Fruit fly (Drosophila melanogaster) whole organism, embryonic: Measurements from ENCODE around the gene prd1.

Source experiments
- Abd-B ChIP-seq: fragments of 200-800 bp; sonication (Bioruptor generic); optimal IDR thresholded peaks from 2 replicates; lab custom pipeline; 2018; ENCODE audit warnings: missing biosample characterization, mild to moderate bottlenecking, missing genetic modification characterization, moderate library complexity
- Asciz ChIP-seq: fragments of 200-800 bp; sonication (Bioruptor generic); optimal IDR thresholded peaks from 2 replicates; lab custom pipeline; 2017; ENCODE audit warnings: missing biosample characterization, mild to moderate bottlenecking, missing genetic modification characterization, missing genetic modification reagents
- B-H1 ChIP-seq: fragments of 200-800 bp; sonication (Bioruptor generic); IDR thresholded peaks from 3 replicates; pipeline ENCODE4 v1.3.6; 2022; ENCODE audit warnings: missing biosample characterization, missing genetic modification characterization
- CG10321 ChIP-seq: fragments of 200-800 bp; sonication (Bioruptor generic); IDR thresholded peaks from 2 replicates; pipeline ENCODE4 v1.3.6; 2022; ENCODE audit warnings: missing biosample characterization, missing genetic modification characterization
- CG10654 ChIP-seq: fragments of 200-800 bp; sonication (Bioruptor generic); optimal IDR thresholded peaks from 2 replicates; lab custom pipeline; 2016; ENCODE audit warnings: missing biosample characterization, missing genetic modification characterization
- CG12744 ChIP-seq: fragments of 200-800 bp; sonication (Bioruptor generic); optimal IDR thresholded peaks from 2 replicates; lab custom pipeline; 2016; ENCODE audit warnings: missing biosample characterization, missing genetic modification characterization
- CG13775 ChIP-seq: fragments of 200-800 bp; sonication (Bioruptor generic); optimal IDR thresholded peaks from 3 replicates; lab custom pipeline; 2017; ENCODE audit warnings: missing biosample characterization, mild to moderate bottlenecking, missing genetic modification characterization
- CG17328 ChIP-seq: fragments of 200-800 bp; sonication (Bioruptor generic); IDR thresholded peaks from 2 replicates; pipeline ENCODE4 v1.3.6; 2022; ENCODE audit warnings: missing biosample characterization, missing genetic modification characterization
- CG17361 ChIP-seq: fragments of 200-800 bp; sonication (Bioruptor generic); IDR thresholded peaks from 3 replicates; pipeline ENCODE4 v1.3.6; 2022; ENCODE audit warnings: missing biosample characterization, missing genetic modification characterization
- CG17612 ChIP-seq: fragments of 200-800 bp; sonication (Bioruptor generic); IDR thresholded peaks from 2 replicates; pipeline ENCODE4 v1.3.6; 2022; ENCODE audit warnings: missing biosample characterization, missing genetic modification characterization
- CG30403 ChIP-seq: fragments of 200-800 bp; sonication (Bioruptor generic); optimal IDR thresholded peaks from 3 replicates; lab custom pipeline; 2016; ENCODE audit warnings: missing biosample characterization, missing genetic modification characterization
- CG3065 ChIP-seq: fragments of 200-800 bp; sonication (Bioruptor generic); optimal IDR thresholded peaks from 2 replicates; lab custom pipeline; 2016; ENCODE audit warnings: missing biosample characterization, missing genetic modification characterization
- CG33213 ChIP-seq: fragments of 200-800 bp; sonication (Bioruptor generic); optimal IDR thresholded peaks from 3 replicates; lab custom pipeline; 2016; ENCODE audit warnings: missing biosample characterization, missing genetic modification characterization
- CG42726 ChIP-seq: fragments of 200-800 bp; sonication (Bioruptor generic); IDR thresholded peaks from 2 replicates; pipeline ENCODE4 v1.3.6; 2022; ENCODE audit warnings: missing biosample characterization, missing genetic modification characterization; ENCODE audit not compliant: partially characterized antibody
- CG4360 ChIP-seq: fragments of 200-800 bp; sonication (Bioruptor generic); IDR thresholded peaks from 2 replicates; pipeline ENCODE4 v1.3.6; 2022; ENCODE audit warnings: missing biosample characterization, missing genetic modification characterization
- CG4820 ChIP-seq: fragments of 200-800 bp; sonication (Bioruptor generic); optimal IDR thresholded peaks from 3 replicates; lab custom pipeline; 2016; ENCODE audit warnings: missing biosample characterization, missing genetic modification characterization
- CG6689 ChIP-seq: fragments of 200-800 bp; sonication (Bioruptor generic); IDR thresholded peaks from 2 replicates; pipeline ENCODE4 v1.3.6; 2022; ENCODE audit warnings: missing biosample characterization, missing genetic modification characterization
- CG6765 ChIP-seq: fragments of 200-800 bp; sonication (Bioruptor generic); optimal IDR thresholded peaks from 3 replicates; lab custom pipeline; 2017; ENCODE audit warnings: missing biosample characterization, mild to moderate bottlenecking, missing genetic modification characterization
- CG8281 ChIP-seq: fragments of 200-800 bp; sonication (Bioruptor generic); optimal IDR thresholded peaks from 2 replicates; lab custom pipeline; 2018; ENCODE audit warnings: missing biosample characterization, mild to moderate bottlenecking, missing genetic modification characterization, moderate library complexity
- CG8290 ChIP-seq, 3 experiments: fragments of 200-800 bp; sonication (Bioruptor generic); optimal IDR thresholded peaks; 2 replicates each; lab custom pipeline; 2016 to 2019; ENCODE audit warnings: missing biosample characterization in 3 of 3, missing genetic modification characterization in 3 of 3, mild to moderate bottlenecking in 2 of 3, moderate library complexity in 1 of 3
- CG8944 ChIP-seq: fragments of 200-800 bp; sonication (Bioruptor generic); optimal IDR thresholded peaks from 3 replicates; lab custom pipeline; 2016; ENCODE audit warnings: missing biosample characterization, missing genetic modification characterization
- CG9797 ChIP-seq: fragments of 200-800 bp; sonication (Bioruptor generic); optimal IDR thresholded peaks from 3 replicates; lab custom pipeline; 2018; ENCODE audit warnings: missing biosample characterization, mild to moderate bottlenecking, missing genetic modification characterization
- E2f1 ChIP-seq: fragments of 200-800 bp; sonication (Bioruptor generic); IDR thresholded peaks from 2 replicates; pipeline ENCODE4 v1.3.6; 2022; ENCODE audit warnings: missing biosample characterization, missing genetic modification characterization
- Fer3 ChIP-seq: fragments of 200-800 bp; sonication (Bioruptor generic); optimal IDR thresholded peaks from 2 replicates; lab custom pipeline; 2018; ENCODE audit warnings: missing biosample characterization, mild to moderate bottlenecking, missing genetic modification characterization, moderate library complexity
- GATAe ChIP-seq: fragments of 200-800 bp; sonication (Bioruptor generic); conservative IDR thresholded peaks from 2 replicates; pipeline ENCODE4 v1.3.6; 2022; ENCODE audit warnings: missing biosample characterization, missing genetic modification characterization
- Gsc ChIP-seq: fragments of 200-800 bp; sonication (Bioruptor generic); IDR thresholded peaks from 2 replicates; pipeline ENCODE4 v1.3.6; 2022; ENCODE audit warnings: missing biosample characterization, missing genetic modification characterization
- HLH54F ChIP-seq: fragments of 200-800 bp; sonication (Bioruptor generic); optimal IDR thresholded peaks from 3 replicates; lab custom pipeline; 2016; ENCODE audit warnings: missing biosample characterization, missing genetic modification characterization
- Myb ChIP-seq: fragments of 200-800 bp; sonication (Bioruptor generic); optimal IDR thresholded peaks from 2 replicates; lab custom pipeline; 2016; ENCODE audit warnings: missing biosample characterization, missing genetic modification characterization
- NK7.1 ChIP-seq: fragments of 200-800 bp; sonication (Bioruptor generic); optimal IDR thresholded peaks from 3 replicates; lab custom pipeline; 2016; ENCODE audit warnings: missing biosample characterization, missing genetic modification characterization
- Six4 ChIP-seq: fragments of 200-800 bp; sonication (Bioruptor generic); optimal IDR thresholded peaks from 2 replicates; lab custom pipeline; 2016; ENCODE audit warnings: missing biosample characterization, missing genetic modification characterization
- ac ChIP-seq: fragments of 200-800 bp; sonication (Bioruptor generic); optimal IDR thresholded peaks from 3 replicates; lab custom pipeline; 2017; ENCODE audit warnings: missing biosample characterization, mild to moderate bottlenecking, missing genetic modification characterization
- bbx ChIP-seq: fragments of 200-800 bp; sonication (Bioruptor generic); IDR thresholded peaks from 2 replicates; pipeline ENCODE4 v1.3.6; 2022; ENCODE audit warnings: missing biosample characterization, missing genetic modification characterization; ENCODE audit not compliant: partially characterized antibody
- chinmo ChIP-seq: fragments of 200-800 bp; sonication (Bioruptor generic); IDR thresholded peaks from 4 replicates; pipeline ENCODE4 v1.3.6; 2022; ENCODE audit warnings: missing biosample characterization, missing genetic modification characterization; ENCODE audit not compliant: partially characterized antibody
- crol ChIP-seq: fragments of 200-800 bp; sonication (Bioruptor generic); IDR thresholded peaks from 2 replicates; pipeline ENCODE4 v1.3.6; 2022; ENCODE audit warnings: missing biosample characterization, missing genetic modification characterization
- cwo ChIP-seq: fragments of 200-800 bp; sonication (Bioruptor generic); optimal IDR thresholded peaks from 3 replicates; lab custom pipeline; 2017; ENCODE audit warnings: missing biosample characterization, missing genetic modification characterization, mild to moderate bottlenecking, moderate library complexity, missing genetic modification reagents
- fru ChIP-seq: fragments of >200 bp; optimal IDR thresholded peaks from 2 replicates; lab custom pipeline; 2017
- lilli ChIP-seq: fragments of 200-800 bp; sonication (Bioruptor generic); optimal IDR thresholded peaks from 3 replicates; lab custom pipeline; 2016; ENCODE audit warnings: missing biosample characterization, missing genetic modification characterization
- nerfin-2 ChIP-seq: fragments of 200-800 bp; sonication (Bioruptor generic); IDR thresholded peaks from 2 replicates; pipeline ENCODE4 v1.3.6; 2022; ENCODE audit warnings: missing biosample characterization, missing genetic modification characterization; ENCODE audit not compliant: partially characterized antibody
- odd ChIP-seq: fragments of 200-800 bp; sonication (Bioruptor generic); optimal IDR thresholded peaks from 2 replicates; lab custom pipeline; 2017; ENCODE audit warnings: missing biosample characterization, mild to moderate bottlenecking, missing genetic modification characterization
- p53 ChIP-seq: fragments of 200-800 bp; sonication (Bioruptor generic); optimal IDR thresholded peaks from 2 replicates; lab custom pipeline; 2016; ENCODE audit warnings: missing biosample characterization, missing genetic modification characterization
- pan ChIP-seq, 4 experiments: fragments of >200 bp in 3 of 4; fragments of 200-800 bp in 1 of 4; sonication (Bioruptor generic) in 1 of 4; optimal IDR thresholded peaks in 3 of 4; IDR thresholded peaks in 1 of 4; 2 replicates each; pipeline versions ENCODE4 v1.3.6 to Lab custom; 2017 to 2022; ENCODE audit warnings: missing biosample characterization in 2 of 4, missing genetic modification characterization in 2 of 4, mixed read lengths in 1 of 4
- repo ChIP-seq: fragments of 200-800 bp; sonication (Bioruptor generic); optimal IDR thresholded peaks from 2 replicates; lab custom pipeline; 2016; ENCODE audit warnings: missing biosample characterization, missing genetic modification characterization
- shn ChIP-seq: fragments of 200-800 bp; sonication (Bioruptor generic); optimal IDR thresholded peaks from 3 replicates; lab custom pipeline; 2016; ENCODE audit warnings: missing biosample characterization, missing genetic modification characterization
- sqz ChIP-seq: fragments of 200-800 bp; sonication (Bioruptor generic); optimal IDR thresholded peaks from 3 replicates; lab custom pipeline; 2018; ENCODE audit warnings: missing biosample characterization, mild to moderate bottlenecking, missing genetic modification characterization
- sug ChIP-seq: fragments of 200-800 bp; optimal IDR thresholded peaks from 2 replicates; lab custom pipeline; 2019; ENCODE audit warnings: missing biosample characterization, mild to moderate bottlenecking, missing genetic modification characterization, moderate library complexity
- ttk ChIP-seq: fragments of 200-800 bp; sonication (Bioruptor generic); IDR thresholded peaks from 2 replicates; pipeline ENCODE4 v2.1.2; 2022; ENCODE audit warnings: missing biosample characterization, missing genetic modification characterization
- vfl ChIP-seq: fragments of 200-800 bp; sonication (Bioruptor generic); optimal IDR thresholded peaks from 2 replicates; lab custom pipeline; 2016; ENCODE audit warnings: missing biosample characterization, missing genetic modification characterization
- vnd ChIP-seq: fragments of 200-800 bp; sonication (Bioruptor generic); IDR thresholded peaks from 3 replicates; pipeline ENCODE4 v1.3.6; 2022; ENCODE audit warnings: missing biosample characterization, missing genetic modification characterization; ENCODE audit not compliant: partially characterized antibody
- wor ChIP-seq: fragments of 200-800 bp; sonication (Bioruptor generic); IDR thresholded peaks from 2 replicates; pipeline ENCODE4 v1.3.6; 2022; ENCODE audit warnings: missing biosample characterization, missing genetic modification characterization
- zen2 ChIP-seq: fragments of 200-800 bp; sonication (Bioruptor generic); IDR thresholded peaks from 3 replicates; pipeline ENCODE4 v1.3.6; 2022; ENCODE audit warnings: missing biosample characterization, missing genetic modification characterization; ENCODE audit not compliant: partially characterized antibody

The prd1 gene

dm6 chr3R:11780181-11780688, 6.6 kb downstream of the prd1 start (continued):
- TF ChIP-seq Asciz (GFP tag; lab: Kevin White, UChicago) (peak; percentile 93), vfl (GFP tag; lab: Kevin White, UChicago) (no peak), sqz (peak; percentile 94), Fer3 (tag; lab: Kevin White, UChicago) (peak; percentile 70), zen2 (GFP tag; lab: Robert Waterston, UW) (no peak), CG17361 (peak; percentile 98), CG4820 (peak; percentile 94), Gsc (peak; percentile 75), CG8944 (GFP tag; lab: Kevin White, UChicago) (peak; percentile 47), CG30403 (peak; percentile 93), shn (GFP tag; lab: Kevin White, UChicago) (no peak), CG10321 (GFP tag; lab: Robert Waterston, UW) (no peak), wor (GFP tag; lab: Robert Waterston, UW) (peak; percentile 90), bbx (GFP tag; lab: Robert Waterston, UW) (no peak), ttk (GFP tag; lab: Robert Waterston, UW) (peak; percentile 88), repo (GFP tag; lab: Kevin White, UChicago) (no peak), odd (GFP tag; lab: Kevin White, UChicago) (peak; percentile 81), nerfin-2 (no peak), crol (GFP tag; lab: Robert Waterston, UW) (no peak), lilli (GFP tag; lab: Kevin White, UChicago) (peak; percentile 60), cwo (peak; percentile 62), NK7.1 (GFP tag; lab: Kevin White, UChicago) (no peak), CG12744 (GFP tag; lab: Kevin White, UChicago) (no peak), CG8281 (tag; lab: Kevin White, UChicago) (peak; percentile 74), CG6765 (GFP tag; lab: Kevin White, UChicago) (no peak), CG6689 (GFP tag; lab: Robert Waterston, UW) (peak; percentile 88), chinmo (GFP tag; lab: Robert Waterston, UW) (0 out of 4 replicates have a peak, but pooled peaks have one; percentile 45), sug (tag; lab: Kevin White, UChicago) (peak; percentile 52), CG4360 (GFP tag; lab: Robert Waterston, UW) (peak; percentile 70), Six4 (peak; percentile 94), p53 (GFP tag; lab: Kevin White, UChicago) (no peak), CG9797 (GFP tag; lab: Kevin White, UChicago) (peak; percentile 28), CG42726 (GFP tag; lab: Robert Waterston, UW) (no peak), pan (optimal IDR thresholded peaks at IDR 0.05; lab: Kevin White, UChicago) (no peak), pan (GFP tag; optimal IDR thresholded peaks at IDR 0.05 in 1 of 2, IDR thresholded peaks at IDR 0.05 in 1 of 2) (peak in 1 of 2 experiments; percentile 78), CG8290 (GFP tag; optimal IDR thresholded peaks at IDR 0.05; lab: Kevin White, UChicago) (peak; percentile 92), CG8290 (tag; optimal IDR thresholded peaks at IDR 0.05; lab: Kevin White, UChicago) (peak in 1 of 2 experiments; percentile 71), fru (lab: Kevin White, UChicago) (no peak), ac (GFP tag; lab: Kevin White, UChicago) (peak; percentile 92), B-H1 (peak; percentile 78), CG3065 (peak; percentile 88), CG17328 (GFP tag; lab: Robert Waterston, UW) (peak; percentile 96), CG17612 (no peak), CG10654 (GFP tag; lab: Kevin White, UChicago) (peak; percentile 92), vnd (no peak), CG33213 (GFP tag; lab: Kevin White, UChicago) (no peak), CG13775 (peak; percentile 93), Myb (no peak), HLH54F (GFP tag; lab: Kevin White, UChicago) (no peak), E2f1 (peak; percentile 71), GATAe (no peak), Abd-B (GFP tag; lab: Kevin White, UChicago) (peak; percentile 96)
